Fruit fly (Drosophila melanogaster): ENCODE data around the gene dbr.

DNA sequence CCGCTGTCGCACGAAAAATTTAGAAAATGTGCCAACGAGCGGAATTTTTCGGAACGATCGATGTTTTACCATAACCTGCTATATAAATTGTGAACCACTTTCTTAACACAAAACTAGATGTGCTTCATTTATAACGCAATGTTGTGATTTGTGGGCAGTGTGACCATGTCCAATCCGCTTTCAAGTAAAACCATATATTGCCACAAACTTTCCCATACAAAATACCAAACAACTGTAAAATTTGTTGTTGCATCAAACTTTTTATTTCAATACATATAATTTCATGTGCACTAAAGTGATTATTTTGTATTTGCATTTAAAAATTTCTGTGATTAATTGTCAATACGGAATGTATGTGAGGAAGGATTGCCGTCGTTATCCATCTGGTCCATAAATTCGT is 44.7 kb upstream of the dbr start:
- no peak for TF ChIP-seq Crg-1 (GFP tag; optimal IDR thresholded peaks at IDR 0.05)
- no peak for TF ChIP-seq ovo (GFP tag; optimal IDR thresholded peaks at IDR 0.05)
- no peak for TF ChIP-seq CG12768 (GFP tag; optimal IDR thresholded peaks at IDR 0.05)
- TF ChIP-seq bab1 (GFP tag; optimal IDR thresholded peaks at IDR 0.05), result no peak
- TF ChIP-seq Hr96 (GFP tag; optimal IDR thresholded peaks at IDR 0.05), result no peak
- no peak for TF ChIP-seq kay (GFP tag; ENCODE audit: borderline replicate concordance)
- no peak for TF ChIP-seq CG1620 (GFP tag; optimal IDR thresholded peaks at IDR 0.05)
- TF ChIP-seq pad (GFP tag; optimal IDR thresholded peaks at IDR 0.05), result no peak
- TF ChIP-seq CG7101 (tag; optimal IDR thresholded peaks at IDR 0.05), result no peak
- TF ChIP-seq toe (GFP tag; optimal IDR thresholded peaks at IDR 0.05), result no peak

Data from whole organism, adult.